Worm (Caenorhabditis elegans) whole organism, L3 larva: ENCODE measurements around the gene eftu-2.

Source experiments
- R02D3.7 ChIP-seq: fragments of 150-350 bp; optimal IDR thresholded peaks from 2 replicates; lab custom pipeline; 2014; ENCODE audit warnings: missing biosample characterization, missing genetic modification characterization
- ZK546.5 ChIP-seq: sonication (generic microtip); optimal IDR thresholded peaks from 2 replicates; lab custom pipeline; 2017; ENCODE audit warnings: missing biosample characterization, missing genetic modification characterization
- ama-1 ChIP-seq: fragments of 150-350 bp; optimal IDR thresholded peaks from 2 replicates; lab custom pipeline; 2018
- ceh-16 ChIP-seq: sonication (generic microtip); optimal IDR thresholded peaks from 2 replicates; lab custom pipeline; 2017; ENCODE audit warnings: missing biosample characterization, missing genetic modification characterization
- ceh-28 ChIP-seq: fragments of 150-350 bp; optimal IDR thresholded peaks from 2 replicates; lab custom pipeline; 2014; ENCODE audit warnings: missing biosample characterization, missing genetic modification reagents, missing genetic modification characterization
- ceh-82 ChIP-seq: fragments of 150-350 bp; optimal IDR thresholded peaks from 2 replicates; lab custom pipeline; 2014; ENCODE audit warnings: missing biosample characterization, missing genetic modification characterization
- ceh-9 ChIP-seq: sonication (generic microtip); optimal IDR thresholded peaks from 2 replicates; lab custom pipeline; 2018; ENCODE audit warnings: missing biosample characterization, missing genetic modification characterization
- daf-12 ChIP-seq: fragments of 150-350 bp; optimal IDR thresholded peaks from 2 replicates; lab custom pipeline; 2014; ENCODE audit warnings: missing biosample characterization, missing genetic modification reagents, missing genetic modification characterization
- egl-27 ChIP-seq: sonication (generic microtip); optimal IDR thresholded peaks from 4 replicates; lab custom pipeline; 2017; ENCODE audit warnings: missing biosample characterization, missing genetic modification reagents, missing genetic modification characterization
- elt-2 ChIP-seq: sonication (generic microtip); optimal IDR thresholded peaks from 2 replicates; lab custom pipeline; 2016; ENCODE audit warnings: missing genetic modification reagents, mild to moderate bottlenecking, missing genetic modification characterization, missing compliant biosample characterization
- elt-3 ChIP-seq, 3 experiments: fragments of 150-350 bp in 1 of 3; sonication (generic microtip) in 2 of 3; optimal IDR thresholded peaks; 2 replicates in 2 of 3; 4 replicates in 1 of 3; lab custom pipeline; 2014 to 2017; ENCODE audit warnings: missing biosample characterization in 3 of 3, missing genetic modification characterization in 3 of 3
- eor-1 ChIP-seq, 2 experiments: fragments of 150-350 bp; optimal IDR thresholded peaks; 2 replicates each; lab custom pipeline; 2014 to 2018; ENCODE audit warnings: missing biosample characterization in 2 of 2, missing genetic modification characterization in 2 of 2
- fkh-2 ChIP-seq: fragments of 150-350 bp; optimal IDR thresholded peaks from 2 replicates; lab custom pipeline; 2014; ENCODE audit warnings: missing biosample characterization, missing genetic modification reagents, missing genetic modification characterization
- fos-1 ChIP-seq: fragments of 150-350 bp; optimal IDR thresholded peaks from 2 replicates; lab custom pipeline; 2014; ENCODE audit warnings: missing biosample characterization, missing genetic modification characterization
- hmg-11 ChIP-seq: sonication (generic microtip); optimal IDR thresholded peaks from 2 replicates; lab custom pipeline; 2016; ENCODE audit warnings: missing genetic modification characterization, missing compliant biosample characterization
- jun-1 ChIP-seq: fragments of 150-350 bp; optimal IDR thresholded peaks from 2 replicates; lab custom pipeline; 2014; ENCODE audit warnings: missing biosample characterization, missing genetic modification reagents, missing genetic modification characterization
- lin-15B ChIP-seq: fragments of 150-350 bp; optimal IDR thresholded peaks from 2 replicates; lab custom pipeline; 2014; ENCODE audit warnings: missing biosample characterization, missing genetic modification characterization
- lin-39 ChIP-seq: fragments of 150-350 bp; optimal IDR thresholded peaks from 2 replicates; lab custom pipeline; 2018; ENCODE audit warnings: missing biosample characterization, missing genetic modification reagents, missing genetic modification characterization
- lsy-12 ChIP-seq: sonication (generic microtip); optimal IDR thresholded peaks from 2 replicates; lab custom pipeline; 2016; ENCODE audit warnings: mild to moderate bottlenecking, missing genetic modification characterization, missing compliant biosample characterization
- mdl-1 ChIP-seq: fragments of 150-350 bp; optimal IDR thresholded peaks from 2 replicates; lab custom pipeline; 2014; ENCODE audit warnings: missing biosample characterization, missing genetic modification characterization
- mml-1 ChIP-seq: fragments of 150-350 bp; sonication (generic microtip); optimal IDR thresholded peaks from 3 replicates; lab custom pipeline; 2014; ENCODE audit warnings: missing biosample characterization, missing genetic modification characterization
- nfya-1 ChIP-seq: sonication (generic microtip); optimal IDR thresholded peaks from 2 replicates; lab custom pipeline; 2017; ENCODE audit warnings: missing genetic modification characterization, mild to moderate bottlenecking, missing compliant biosample characterization, antibody characterized with exemption, moderate library complexity; ENCODE audit not compliant: insufficient read depth
- nhr-12 ChIP-seq: fragments of 150-350 bp; optimal IDR thresholded peaks from 2 replicates; lab custom pipeline; 2014; ENCODE audit warnings: missing biosample characterization, missing genetic modification characterization
- nhr-23 ChIP-seq: fragments of 150-350 bp; optimal IDR thresholded peaks from 2 replicates; lab custom pipeline; 2014; ENCODE audit warnings: missing biosample characterization, missing genetic modification reagents, missing genetic modification characterization
- nhr-237 ChIP-seq: fragments of 150-350 bp; optimal IDR thresholded peaks from 2 replicates; lab custom pipeline; 2014; ENCODE audit warnings: missing biosample characterization, missing genetic modification characterization
- nhr-25 ChIP-seq: sonication (generic microtip); optimal IDR thresholded peaks from 2 replicates; lab custom pipeline; 2017; ENCODE audit warnings: missing biosample characterization, missing genetic modification characterization
- nhr-28 ChIP-seq: fragments of 150-350 bp; optimal IDR thresholded peaks from 2 replicates; lab custom pipeline; 2014; ENCODE audit warnings: missing biosample characterization, missing genetic modification characterization
- nhr-43 ChIP-seq: sonication (generic microtip); optimal IDR thresholded peaks from 2 replicates; lab custom pipeline; 2016; ENCODE audit warnings: mild to moderate bottlenecking, missing genetic modification characterization, missing compliant biosample characterization; ENCODE audit not compliant: poor library complexity, severe bottlenecking
- nhr-67 ChIP-seq: fragments of 150-350 bp; optimal IDR thresholded peaks from 2 replicates; lab custom pipeline; 2014; ENCODE audit warnings: missing biosample characterization, missing genetic modification characterization
- nhr-76 ChIP-seq: fragments of 150-350 bp; sonication (generic microtip); optimal IDR thresholded peaks from 5 replicates; lab custom pipeline; 2014; ENCODE audit warnings: missing biosample characterization, missing genetic modification characterization
- nhr-77 ChIP-seq: fragments of 150-350 bp; optimal IDR thresholded peaks from 2 replicates; lab custom pipeline; 2014; ENCODE audit warnings: missing biosample characterization, missing genetic modification characterization
- pha-4 ChIP-seq: fragments of 150-350 bp; optimal IDR thresholded peaks from 2 replicates; lab custom pipeline; 2014; ENCODE audit warnings: missing biosample characterization, missing genetic modification reagents, missing genetic modification characterization
- pqm-1 ChIP-seq: fragments of 150-350 bp; optimal IDR thresholded peaks from 2 replicates; lab custom pipeline; 2017; ENCODE audit warnings: missing biosample characterization, missing genetic modification characterization, inconsistent platforms
- skn-1 ChIP-seq: fragments of 150-350 bp; optimal IDR thresholded peaks from 2 replicates; lab custom pipeline; 2014; ENCODE audit warnings: missing biosample characterization, missing genetic modification characterization
- snpc-4 ChIP-seq: fragments of 150-350 bp; optimal IDR thresholded peaks from 2 replicates; lab custom pipeline; 2014; ENCODE audit warnings: missing biosample characterization, missing genetic modification characterization
- tbx-2 ChIP-seq: sonication (generic microtip); optimal IDR thresholded peaks from 2 replicates; lab custom pipeline; 2016; ENCODE audit warnings: mild to moderate bottlenecking, missing genetic modification characterization, missing compliant biosample characterization
- unc-39 ChIP-seq: sonication (generic microtip); optimal IDR thresholded peaks from 4 replicates; lab custom pipeline; 2017; ENCODE audit warnings: missing biosample characterization, missing genetic modification characterization
- ztf-11 ChIP-seq: fragments of 150-350 bp; optimal IDR thresholded peaks from 2 replicates; lab custom pipeline; 2014; ENCODE audit warnings: missing biosample characterization, missing genetic modification characterization
- ztf-4 ChIP-seq: fragments of 150-350 bp; optimal IDR thresholded peaks from 2 replicates; lab custom pipeline; 2014; ENCODE audit warnings: missing biosample characterization, missing genetic modification characterization

Gene eftu-2

DNA sequence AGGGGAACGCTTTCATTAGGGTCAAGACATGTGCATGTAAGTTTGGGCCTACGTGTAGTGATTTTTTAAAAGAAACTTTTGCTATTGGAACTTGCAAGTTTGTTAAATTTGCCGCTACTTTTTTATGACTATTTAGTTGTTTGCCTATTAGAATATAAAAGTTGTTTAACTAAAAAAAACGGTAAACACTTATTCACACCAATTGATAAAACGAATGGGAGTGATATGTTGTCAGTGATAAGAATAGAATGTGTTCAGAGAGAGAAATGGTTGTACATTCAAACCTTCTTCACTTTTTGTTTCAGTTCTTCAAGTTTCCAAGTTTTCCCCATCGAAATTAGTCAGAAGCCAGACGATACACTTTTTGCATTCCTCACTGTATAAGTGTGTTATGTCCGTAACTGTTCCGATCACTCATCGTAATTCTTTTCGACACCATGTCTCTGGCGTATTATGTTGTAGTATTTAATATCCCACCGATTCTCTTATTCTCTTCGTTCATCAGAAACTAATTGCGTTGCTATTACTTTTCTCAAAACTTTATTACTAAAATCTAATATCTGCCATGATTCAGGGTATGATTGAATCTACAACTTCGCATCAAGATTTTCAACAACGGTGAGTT lies 43.4 kb upstream of the eftu-2 start, which contains the start of gene dct-6:
Gene dct-6, plus strand, starts transcription at position 575 of the 625 bp plus-strand sequence.
- no peak for TF ChIP-seq ama-1 (lab: Kevin White, UChicago)
- TF ChIP-seq ceh-16: no peak
- TF ChIP-seq ZK546.5 (tag; lab: Kevin White, UChicago): no peak
- no peak for TF ChIP-seq hmg-11
- TF ChIP-seq R02D3.7 (tag; lab: Kevin White, UChicago): no peak
- TF ChIP-seq tbx-2: no peak
- no peak for TF ChIP-seq nhr-77 (tag; lab: Kevin White, UChicago)
- no peak for TF ChIP-seq ceh-9
- TF ChIP-seq nhr-25 (tag; lab: Kevin White, UChicago): no peak
- no peak for TF ChIP-seq mml-1 (tag; lab: Kevin White, UChicago)
- no peak for TF ChIP-seq nfya-1 (tag; lab: Kevin White, UChicago)
- TF ChIP-seq elt-2 (tag; lab: Kevin White, UChicago): peak; percentile 66
- TF ChIP-seq nhr-43 (tag; lab: Kevin White, UChicago): no peak
- TF ChIP-seq egl-27 (tag; lab: Kevin White, UChicago): no peak
- peak; percentile 80 for TF ChIP-seq pqm-1 (tag; lab: Kevin White, UChicago)
- no peak for TF ChIP-seq lin-39
- no peak for TF ChIP-seq nhr-76 (tag; lab: Kevin White, UChicago)
- TF ChIP-seq elt-3 (tag; optimal IDR thresholded peaks at IDR 0.05; lab: Kevin White, UChicago): no peak
- no peak for TF ChIP-seq lin-15B (tag; lab: Kevin White, UChicago)
- TF ChIP-seq ceh-82 (tag; lab: Kevin White, UChicago): no peak
- TF ChIP-seq pha-4: peak; percentile 47
- TF ChIP-seq ztf-4 (tag; lab: Kevin White, UChicago): no peak

DNA sequence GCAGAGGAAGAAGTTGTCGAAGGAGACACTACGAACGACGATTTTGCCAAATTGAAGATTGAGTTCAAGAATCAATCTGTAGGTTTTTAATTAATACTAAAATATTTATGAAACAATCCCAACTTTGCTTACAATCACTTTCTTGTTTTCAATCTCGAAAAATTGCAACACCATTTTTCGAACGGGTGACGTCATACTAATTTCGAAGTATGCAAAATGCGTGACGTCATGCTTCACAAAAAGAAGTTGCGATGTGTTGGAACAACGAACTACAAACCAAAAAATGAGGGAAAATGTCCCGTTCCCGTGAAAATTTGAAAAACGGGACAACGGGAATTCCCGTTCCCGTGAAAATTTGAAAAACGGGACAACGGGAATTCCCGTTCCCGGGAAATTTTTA lies 41.7 kb upstream of the eftu-2 start:
- no peak for TF ChIP-seq nfya-1 (tag; lab: Kevin White, UChicago)
- TF ChIP-seq elt-2 (tag; lab: Kevin White, UChicago): no peak
- no peak for TF ChIP-seq mdl-1
- no peak for TF ChIP-seq nhr-67 (tag; lab: Kevin White, UChicago)
- TF ChIP-seq nhr-23 (tag; lab: Kevin White, UChicago): no peak
- TF ChIP-seq ceh-82 (tag; lab: Kevin White, UChicago): no peak
- no peak for TF ChIP-seq ztf-11 (tag; lab: Kevin White, UChicago)
- no peak for TF ChIP-seq jun-1
- no peak for TF ChIP-seq fos-1 (tag; lab: Kevin White, UChicago)
- no peak for TF ChIP-seq fkh-2
- TF ChIP-seq nhr-43 (tag; lab: Kevin White, UChicago): no peak
- TF ChIP-seq lin-39: no peak
- no peak for TF ChIP-seq ama-1 (lab: Kevin White, UChicago)
- TF ChIP-seq snpc-4 (tag; lab: Kevin White, UChicago): no peak
- no peak for TF ChIP-seq tbx-2
- no peak for TF ChIP-seq lsy-12 (tag; lab: Kevin White, UChicago)

DNA sequence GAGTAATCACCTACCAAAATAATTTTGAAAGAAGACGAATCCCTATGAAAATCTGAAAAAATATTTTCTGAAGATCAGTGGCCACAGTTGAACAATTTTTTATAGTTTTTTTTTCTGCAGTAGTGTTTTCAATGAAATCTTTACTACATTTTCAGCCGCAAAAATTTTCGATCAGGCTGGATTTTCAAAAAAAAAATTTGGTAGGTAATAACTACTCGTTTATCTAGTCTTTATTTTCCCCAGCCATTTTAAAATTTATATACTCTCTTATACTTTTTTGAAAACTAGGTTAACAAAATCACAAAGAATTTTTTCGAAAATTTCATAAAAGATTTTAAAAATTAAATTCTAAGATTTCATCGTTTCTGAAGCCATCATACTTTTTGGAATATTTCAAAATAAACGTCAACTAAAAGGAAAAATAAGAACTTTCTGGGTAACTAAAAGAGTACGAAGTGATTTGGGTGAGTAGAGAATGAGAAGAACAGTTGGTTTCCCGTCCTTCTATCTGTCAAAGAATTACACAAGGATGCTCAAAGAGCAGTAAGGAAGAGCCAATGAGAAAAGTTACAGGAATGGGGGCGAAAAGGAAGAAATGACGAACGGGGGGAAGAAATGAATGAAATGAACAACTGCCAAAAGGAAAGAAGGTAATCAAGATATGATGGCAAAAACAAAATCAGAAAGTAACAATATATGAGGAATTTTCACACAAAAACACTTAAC lies 34.2 kb upstream of the eftu-2 start, which contains the start of gene mlp-1:
Gene mlp-1, minus strand, starts transcription at position 51 of the 726 bp plus-strand sequence.
- no peak for TF ChIP-seq pqm-1 (tag; lab: Kevin White, UChicago)
- no peak for TF ChIP-seq nhr-12 (tag; lab: Kevin White, UChicago)
- no peak for TF ChIP-seq ZK546.5 (tag; lab: Kevin White, UChicago)
- TF ChIP-seq ceh-28 (tag; lab: Kevin White, UChicago): no peak
- TF ChIP-seq eor-1 (tag; optimal IDR thresholded peaks at IDR 0.05; lab: Kevin White, UChicago): no peak
- TF ChIP-seq nhr-28: no peak
- TF ChIP-seq elt-2 (tag; lab: Kevin White, UChicago): no peak
- no peak for TF ChIP-seq unc-39 (tag; lab: Kevin White, UChicago)
- no peak for TF ChIP-seq lin-39
- TF ChIP-seq daf-12: no peak
- no peak for TF ChIP-seq nhr-23 (tag; lab: Kevin White, UChicago)
- TF ChIP-seq fos-1 (tag; lab: Kevin White, UChicago): no peak
- TF ChIP-seq skn-1 (tag; lab: Kevin White, UChicago): no peak
- TF ChIP-seq nhr-237: no peak
- TF ChIP-seq jun-1: no peak
- TF ChIP-seq mml-1 (tag; lab: Kevin White, UChicago): no peak
- TF ChIP-seq ama-1 (lab: Kevin White, UChicago): no peak
- no peak for TF ChIP-seq nhr-67 (tag; lab: Kevin White, UChicago)
- TF ChIP-seq ztf-4 (tag; lab: Kevin White, UChicago): no peak
- TF ChIP-seq nhr-76 (tag; lab: Kevin White, UChicago): no peak
